Worm (Caenorhabditis elegans) whole organism, dauer: ENCODE data around the gene F32D8.11.

Experiments used
- unc-62 ChIP-seq: sonication (generic microtip); optimal IDR thresholded peaks from 2 replicates; lab custom pipeline; 2017; ENCODE audit warnings: missing biosample characterization, missing genetic modification reagents, missing genetic modification characterization

Gene F32D8.11

DNA sequence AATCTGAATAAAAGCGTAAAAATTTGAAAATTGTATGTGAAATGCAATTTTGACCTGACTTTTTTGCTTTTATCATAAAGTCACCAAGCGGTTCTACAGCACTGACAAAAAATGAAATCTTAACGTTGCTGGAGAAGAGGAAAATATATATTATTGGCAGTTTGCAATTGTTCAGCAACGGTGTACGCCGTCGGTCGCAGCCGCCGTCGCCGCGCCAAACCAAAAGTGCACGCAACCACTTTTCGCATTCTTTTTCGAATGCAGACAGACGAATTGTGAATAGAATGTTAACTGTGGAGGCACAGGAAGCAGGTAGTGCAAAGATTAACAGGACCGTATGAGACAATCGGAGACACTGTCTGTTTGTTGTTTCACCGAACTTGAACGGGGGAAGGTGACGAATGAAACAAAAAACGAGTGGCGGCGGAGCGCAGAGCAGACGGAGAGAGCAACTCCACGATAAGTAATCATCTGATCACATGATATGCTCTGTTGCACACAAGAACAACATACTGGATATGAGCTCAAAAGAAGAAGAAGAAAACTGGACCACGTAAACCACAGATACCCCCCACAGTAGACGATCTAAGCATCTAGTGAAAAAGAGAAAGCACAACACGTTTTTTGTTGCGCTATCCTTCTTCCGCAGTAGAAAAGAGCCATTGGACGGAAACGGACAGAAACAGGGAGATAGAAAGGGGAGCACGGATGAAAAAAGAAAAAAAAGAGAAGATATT, 31.9 kb downstream of the F32D8.11 start:
- no peak for TF ChIP-seq unc-62

DNA sequence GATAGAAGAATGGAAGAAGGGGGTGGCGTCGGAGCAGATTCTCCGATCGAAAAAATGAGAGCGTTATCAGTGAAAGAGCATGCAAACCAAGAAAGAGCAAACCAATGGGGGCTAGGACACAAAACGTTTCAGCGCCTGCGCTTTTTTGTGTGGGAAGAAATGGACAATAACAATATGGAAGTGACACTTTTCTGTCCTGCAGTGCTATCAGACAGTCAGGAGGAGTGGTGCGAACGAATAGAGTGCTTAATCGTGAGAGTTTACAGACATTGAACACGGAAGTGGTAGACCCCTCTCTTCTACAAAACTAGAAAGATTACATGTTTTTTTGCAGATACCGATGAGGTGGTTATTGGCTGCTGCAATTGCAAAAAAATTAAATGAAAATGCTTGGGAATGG, 33.6 kb downstream of the F32D8.11 start:
- no peak for TF ChIP-seq unc-62

DNA sequence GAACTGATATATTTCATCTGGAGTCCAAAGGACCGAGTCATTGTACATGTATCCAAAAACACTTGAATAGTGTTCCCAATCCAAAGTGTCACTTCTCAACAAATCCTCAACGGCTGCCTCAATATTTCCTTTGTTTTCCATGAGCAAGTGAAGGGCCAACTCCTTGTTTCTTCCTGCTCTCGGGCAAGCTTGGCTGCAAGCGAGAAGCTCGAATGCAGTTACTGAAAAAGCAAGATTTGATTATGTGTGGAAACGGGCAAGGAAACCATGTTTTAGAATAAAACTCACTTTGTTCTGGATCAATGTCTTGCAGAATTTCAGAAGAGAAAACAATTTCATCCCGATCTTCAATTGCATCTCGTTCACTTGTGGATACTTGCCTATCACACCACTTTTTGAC, 34.7 kb downstream of the F32D8.11 start:
- TF ChIP-seq unc-62, result no peak

DNA sequence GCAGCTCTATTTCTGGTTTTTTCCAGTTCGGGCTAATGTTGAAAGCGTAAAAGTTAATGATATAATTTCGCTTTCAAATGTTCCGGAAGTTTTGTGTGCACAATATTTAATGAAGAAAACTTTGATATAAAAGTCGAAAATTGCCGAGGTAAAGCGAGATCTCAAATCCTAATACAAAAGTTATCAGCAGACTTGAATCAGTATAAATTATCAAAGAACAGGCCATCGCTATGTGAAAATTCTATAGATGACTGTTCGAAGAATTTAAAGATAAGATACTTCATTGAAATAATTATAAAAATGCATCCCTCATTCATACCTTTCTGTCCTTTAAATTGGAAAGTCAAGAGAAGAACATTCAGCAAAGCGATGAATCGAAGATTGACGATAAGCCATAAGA, 42.0 kb downstream of the F32D8.11 start, which contains the start of gene C29A12.6:
Gene C29A12.6, plus strand, starts transcription at position 301 of the 400 bp plus-strand sequence.
- TF ChIP-seq unc-62, result no peak

DNA sequence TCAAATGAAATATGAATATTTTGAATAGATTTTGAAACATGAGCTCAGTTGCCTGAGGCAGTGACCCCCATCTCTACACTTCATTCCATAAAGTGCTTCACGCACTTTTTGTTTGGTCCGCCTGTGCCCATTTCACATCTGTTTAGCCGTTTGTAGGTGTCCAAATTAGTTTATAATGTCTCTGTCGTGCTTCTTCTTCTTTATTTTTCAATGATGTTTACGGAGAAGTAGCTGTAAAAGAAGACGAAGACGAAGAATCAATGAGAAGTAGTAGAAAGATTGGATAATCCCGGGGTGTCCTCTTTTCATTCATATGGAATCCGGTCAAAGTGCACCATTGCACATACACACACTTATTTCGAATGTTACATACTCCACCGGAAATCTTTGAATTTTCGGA, 49.5 kb downstream of the F32D8.11 start:
- no peak for TF ChIP-seq unc-62

DNA sequence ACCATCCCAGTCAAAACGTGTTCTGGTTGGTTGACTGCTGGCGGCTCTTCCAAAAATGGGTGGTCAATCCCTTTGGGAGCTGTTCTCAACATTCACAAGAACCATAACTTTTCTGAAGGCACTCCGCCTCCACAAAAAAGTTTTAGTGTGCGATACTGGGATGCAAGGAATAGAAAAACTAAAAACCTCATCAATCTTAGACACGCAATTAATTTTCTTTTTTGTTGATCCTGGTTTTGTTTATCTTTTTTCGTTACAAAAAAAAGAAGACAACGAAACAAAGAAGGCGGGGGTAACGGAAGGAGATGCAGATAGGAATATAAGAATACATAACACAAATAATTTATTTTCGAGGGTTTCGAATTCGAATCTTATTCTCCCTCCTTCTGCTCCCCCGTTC, 50.7 kb downstream of the F32D8.11 start:
- no peak for TF ChIP-seq unc-62
